Worm (Caenorhabditis elegans) whole organism, L2 larva: ENCODE measurements around the gene ZK632.14.
A peak's percentile ranks its signal among the peaks of the same experiment; 100 is the strongest.

Experiments
- C34F6.9 ChIP-seq: fragments of 150-350 bp; optimal IDR thresholded peaks from 2 replicates; lab custom pipeline; 2014; ENCODE audit warnings: missing biosample characterization, missing genetic modification characterization
- R02D3.7 ChIP-seq: fragments of 150-350 bp; optimal IDR thresholded peaks from 2 replicates; lab custom pipeline; 2014; ENCODE audit warnings: missing biosample characterization, missing genetic modification characterization
- ama-1 ChIP-seq: fragments of 150-350 bp; optimal IDR thresholded peaks from 2 replicates; lab custom pipeline; 2018; ENCODE audit warnings: inconsistent platforms
- ceh-16 ChIP-seq: fragments of 150-350 bp; optimal IDR thresholded peaks from 2 replicates; lab custom pipeline; 2014; ENCODE audit warnings: missing biosample characterization, missing genetic modification characterization
- ceh-82 ChIP-seq: fragments of 150-350 bp; optimal IDR thresholded peaks from 2 replicates; lab custom pipeline; 2014; ENCODE audit warnings: missing biosample characterization, missing genetic modification characterization
- egl-27 ChIP-seq: sonication (generic microtip); optimal IDR thresholded peaks from 3 replicates; lab custom pipeline; 2017; ENCODE audit warnings: missing biosample characterization, missing genetic modification reagents, missing genetic modification characterization
- elt-1 ChIP-seq: fragments of 150-350 bp; optimal IDR thresholded peaks from 2 replicates; lab custom pipeline; 2014; ENCODE audit warnings: missing biosample characterization, missing genetic modification characterization
- fos-1 ChIP-seq: fragments of 150-350 bp; optimal IDR thresholded peaks from 2 replicates; lab custom pipeline; 2014; ENCODE audit warnings: missing biosample characterization, missing genetic modification characterization
- lin-13 ChIP-seq: fragments of 150-350 bp; optimal IDR thresholded peaks from 2 replicates; lab custom pipeline; 2014; ENCODE audit warnings: missing biosample characterization, missing genetic modification reagents, missing genetic modification characterization
- nhr-21 ChIP-seq: fragments of 150-350 bp; optimal IDR thresholded peaks from 2 replicates; lab custom pipeline; 2014; ENCODE audit warnings: missing biosample characterization, missing genetic modification characterization
- nhr-237 ChIP-seq: fragments of 150-350 bp; optimal IDR thresholded peaks from 2 replicates; lab custom pipeline; 2014; ENCODE audit warnings: missing biosample characterization, missing genetic modification characterization
- skn-1 ChIP-seq: sonication (generic microtip); optimal IDR thresholded peaks from 2 replicates; lab custom pipeline; 2017; ENCODE audit warnings: missing biosample characterization, missing genetic modification characterization
- ztf-1 ChIP-seq: fragments of 200-800 bp; sonication (Bioruptor generic); conservative IDR thresholded peaks from 2 replicates; pipeline ENCODE4 v1.3.6; 2022; ENCODE audit warnings: missing genetic modification characterization, missing compliant biosample characterization

ce11 chrIII:9826005-9826404 is 12.8 kb downstream of the ZK632.14 start:
- TF ChIP-seq R02D3.7 (no peak), lin-13 (peak; percentile 18), ceh-82 (tag; lab: Kevin White, UChicago) (no peak), elt-1 (tag; lab: Kevin White, UChicago) (no peak), fos-1 (tag; lab: Kevin White, UChicago) (peak; percentile 3), C34F6.9 (tag; lab: Kevin White, UChicago) (peak; percentile 71), nhr-237 (tag; lab: Kevin White, UChicago) (no peak), ama-1 (lab: Kevin White, UChicago) (peak; percentile 93), nhr-21 (tag; lab: Kevin White, UChicago) (no peak), egl-27 (tag; lab: Kevin White, UChicago) (no peak), skn-1 (no peak), ztf-1 (GFP tag; lab: Robert Waterston, UW) (no peak), ceh-16 (tag; lab: Kevin White, UChicago) (no peak)
